Fruit fly (Drosophila melanogaster): ENCODE data around the gene tos.

The tos gene

dm6 chr2L:18688646-18689296, 6.9 kb upstream of the tos start, which contains the start of gene msl-1 (continued):
- TF ChIP-seq Max (GFP tag; optimal IDR thresholded peaks at IDR 0.05), result no peak
- peak; percentile 86 for TF ChIP-seq Med (GFP tag)
- peak; percentile 55 for TF ChIP-seq lilli (GFP tag; optimal IDR thresholded peaks at IDR 0.05)
- peak; percentile 3 for TF ChIP-seq CG13424 (tag; optimal IDR thresholded peaks at IDR 0.05)
- TF ChIP-seq CG3847 (GFP tag; IDR thresholded peaks at IDR 0.05), result peak; percentile 73
- peak; percentile 41 for TF ChIP-seq CG9817 (tag; optimal IDR thresholded peaks at IDR 0.05)
- TF ChIP-seq Dref (GFP tag; IDR thresholded peaks at IDR 0.05), result peak; percentile 53
- TF ChIP-seq vvl (GFP tag; IDR thresholded peaks at IDR 0.05), result peak; percentile 48; the same call in 1 of the 2 replicates
- no peak for TF ChIP-seq CG17612 (GFP tag; IDR thresholded peaks at IDR 0.05)
- no peak for TF ChIP-seq nom (GFP tag; optimal IDR thresholded peaks at IDR 0.05)
- TF ChIP-seq Dll (GFP tag; IDR thresholded peaks at IDR 0.05; ENCODE audit: partially characterized antibody), result peak; percentile 84
- peak; percentile 89 for TF ChIP-seq sna (GFP tag; IDR thresholded peaks at IDR 0.05; ENCODE audit: partially characterized antibody)
- TF ChIP-seq ap (GFP tag; IDR thresholded peaks at IDR 0.05), result no peak
- TF ChIP-seq pan (optimal IDR thresholded peaks at IDR 0.05), result no peak
- no peak for TF ChIP-seq pan (GFP tag; optimal IDR thresholded peaks at IDR 0.05 in 1 of 2, IDR thresholded peaks at IDR 0.05 in 1 of 2)
- TF ChIP-seq CG14710 (tag; optimal IDR thresholded peaks at IDR 0.05), result peak; percentile 16
- TF ChIP-seq CG30020 (tag; optimal IDR thresholded peaks at IDR 0.05), result peak; percentile 38
- TF ChIP-seq fu2 (GFP tag; optimal IDR thresholded peaks at IDR 0.05), result peak; percentile 3
- TF ChIP-seq CG11247 (GFP tag; IDR thresholded peaks at IDR 0.05), result peak; percentile 43; the same call in 1 of the 2 replicates
- peak; percentile 10 for TF ChIP-seq CrebB (tag; optimal IDR thresholded peaks at IDR 0.05)
- no peak for TF ChIP-seq salm (tag; optimal IDR thresholded peaks at IDR 0.05)
- TF ChIP-seq HmgZ (tag; optimal IDR thresholded peaks at IDR 0.05), result peak; percentile 27
- peak; percentile 92 for TF ChIP-seq Sry-δ (GFP tag; optimal IDR thresholded peaks at IDR 0.05)
- peak; percentile 26; the same call in 1 of the 2 replicates for TF ChIP-seq ssp (GFP tag; IDR thresholded peaks at IDR 0.05)
- peak; percentile 65 for TF ChIP-seq CG4617 (GFP tag; optimal IDR thresholded peaks at IDR 0.05; ENCODE audit: borderline replicate concordance)
- no peak for TF ChIP-seq CG1529 (GFP tag; optimal IDR thresholded peaks at IDR 0.05)
- TF ChIP-seq CG32772 (GFP tag; IDR thresholded peaks at IDR 0.05), result peak; percentile 9; the same call in 1 of the 2 replicates
- TF ChIP-seq CG1647 (GFP tag; optimal IDR thresholded peaks at IDR 0.05), result peak; percentile 35
- TF ChIP-seq CG14860 (GFP tag; IDR thresholded peaks at IDR 0.05; ENCODE audit: partially characterized antibody), result peak; percentile 95
- no peak for TF ChIP-seq pita (GFP tag; optimal IDR thresholded peaks at IDR 0.05)
- peak; percentile 38 for TF ChIP-seq ind (GFP tag; optimal IDR thresholded peaks at IDR 0.05)
- TF ChIP-seq CG14667 (GFP tag; IDR thresholded peaks at IDR 0.05), result 0 out of 2 replicates have a peak, but pooled peaks have one; percentile 10
- peak; percentile 18; the same call in 1 of the 2 replicates for TF ChIP-seq CG1024 (GFP tag; IDR thresholded peaks at IDR 0.05)
- peak; percentile 94 for TF ChIP-seq hbn (GFP tag; IDR thresholded peaks at IDR 0.05; ENCODE audit: partially characterized antibody)
- TF ChIP-seq Dek (tag; optimal IDR thresholded peaks at IDR 0.05), result no peak
- TF ChIP-seq CG11560 (tag; IDR thresholded peaks at IDR 0.05), result no peak
- peak; percentile 33 to 74 for TF ChIP-seq Pdp1 (GFP tag; optimal IDR thresholded peaks at IDR 0.05)
- no peak for TF ChIP-seq CG11093 (GFP tag; IDR thresholded peaks at IDR 0.05)
- TF ChIP-seq pum (GFP tag; optimal IDR thresholded peaks at IDR 0.05), result peak; percentile 37
- peak; percentile 2 for TF ChIP-seq CG12391 (tag; optimal IDR thresholded peaks at IDR 0.05)
- peak; percentile 44; the same call in 1 of the 2 replicates for TF ChIP-seq E2f2 (GFP tag; IDR thresholded peaks at IDR 0.05)
- peak; percentile 88 for TF ChIP-seq trem (tag; optimal IDR thresholded peaks at IDR 0.05)
- peak; percentile 18 for TF ChIP-seq CG13775 (GFP tag; optimal IDR thresholded peaks at IDR 0.05)
- TF ChIP-seq Ravus (GFP tag; IDR thresholded peaks at IDR 0.05), result no peak
- TF ChIP-seq cwo (GFP tag; optimal IDR thresholded peaks at IDR 0.05), result no peak
- no peak for TF ChIP-seq gem (tag; optimal IDR thresholded peaks at IDR 0.05)
- TF ChIP-seq CG17802 (tag; optimal IDR thresholded peaks at IDR 0.05), result peak; percentile 12
- TF ChIP-seq CG31365 (tag; optimal IDR thresholded peaks at IDR 0.05), result no peak
- TF ChIP-seq rib (GFP tag; IDR thresholded peaks at IDR 0.05), result no peak

Measured in whole organism, embryonic.